Fruit fly (Drosophila melanogaster): ENCODE data around the gene CG16772.

DNA sequence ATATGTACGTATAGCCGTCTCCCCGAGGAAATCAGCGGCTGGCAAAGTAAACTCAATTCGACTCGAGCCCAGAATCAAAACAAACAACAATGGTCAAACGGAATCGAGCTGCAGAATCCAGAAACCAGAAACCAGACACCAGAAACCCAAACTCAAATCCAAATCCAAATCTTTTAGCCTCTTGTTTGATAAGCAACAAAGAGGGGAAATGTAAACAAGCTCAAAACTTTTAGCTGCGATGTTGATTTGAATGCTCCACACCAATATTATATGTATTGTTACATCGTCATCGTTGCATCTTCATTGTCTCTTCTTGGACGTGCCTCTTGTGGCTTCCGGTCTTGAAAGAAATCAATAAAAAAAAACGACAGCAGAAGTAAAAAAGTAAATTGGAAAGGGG is 12.9 kb upstream of the CG16772 start:
- TF ChIP-seq CG6808 (GFP tag; optimal IDR thresholded peaks at IDR 0.05): no peak
- TF ChIP-seq CG16779 (tag; optimal IDR thresholded peaks at IDR 0.05): no peak
- no peak for TF ChIP-seq OdsH (GFP tag; optimal IDR thresholded peaks at IDR 0.05)
- no peak for TF ChIP-seq CG1621 (tag; optimal IDR thresholded peaks at IDR 0.05)
- TF ChIP-seq dac (GFP tag; optimal IDR thresholded peaks at IDR 0.05): no peak
- TF ChIP-seq Blimp-1 (GFP tag; optimal IDR thresholded peaks at IDR 0.05): no peak
- no peak for TF ChIP-seq Eip75B (GFP tag; optimal IDR thresholded peaks at IDR 0.05)
- no peak for TF ChIP-seq CG3032 (tag; optimal IDR thresholded peaks at IDR 0.05)
- TF ChIP-seq Hr4 (GFP tag; optimal IDR thresholded peaks at IDR 0.05): no peak
- no peak for TF ChIP-seq CG6792 (GFP tag; optimal IDR thresholded peaks at IDR 0.05)
- no peak for TF ChIP-seq CG9139 (GFP tag; optimal IDR thresholded peaks at IDR 0.05)
- no peak for TF ChIP-seq CG32006 (GFP tag; optimal IDR thresholded peaks at IDR 0.05)
- no peak for TF ChIP-seq fd85E (GFP tag; optimal IDR thresholded peaks at IDR 0.05)
- no peak for TF ChIP-seq CG6854 (GFP tag; optimal IDR thresholded peaks at IDR 0.05)
